Fruit fly (Drosophila melanogaster): ENCODE results near the gene EMC2A.

Gene EMC2A

dm6 chr3R:17020956-17021355 is 25.1 kb upstream of the EMC2A start, which contains the start of gene Adsl (continued):
- TF ChIP-seq cad (GFP tag; optimal IDR thresholded peaks at IDR 0.05) (no peak), Opbp (GFP tag; IDR thresholded peaks at IDR 0.05; ENCODE audit: partially characterized antibody) (no peak), CG1603 (tag; optimal IDR thresholded peaks at IDR 0.05) (peak; percentile 84), CG12299 (tag; optimal IDR thresholded peaks at IDR 0.05) (peak; percentile 45), CG12391 (tag; optimal IDR thresholded peaks at IDR 0.05) (peak; percentile 72), CG17186 (GFP tag; optimal IDR thresholded peaks at IDR 0.05) (peak; percentile 60), CG10147 (GFP tag; optimal IDR thresholded peaks at IDR 0.05) (no peak), grn (GFP tag; optimal IDR thresholded peaks at IDR 0.05) (peak; percentile 43), ap (GFP tag; IDR thresholded peaks at IDR 0.05) (no peak), ro (GFP tag; IDR thresholded peaks at IDR 0.05) (no peak), lilli (GFP tag; optimal IDR thresholded peaks at IDR 0.05) (no peak), Gsc (GFP tag; IDR thresholded peaks at IDR 0.05) (no peak), CG1602 (GFP tag; optimal IDR thresholded peaks at IDR 0.05) (no peak), CG32532 (GFP tag; IDR thresholded peaks at IDR 0.05) (peak; percentile 51; the same call in 1 of the 2 replicates), gcm2 (GFP tag; optimal IDR thresholded peaks at IDR 0.05) (peak; percentile 41), B-H1 (GFP tag; IDR thresholded peaks at IDR 0.05) (no peak; the same call in 2 of the 3 replicates), CG12104 (GFP tag; optimal IDR thresholded peaks at IDR 0.05) (peak; percentile 19), Meics (GFP tag; optimal IDR thresholded peaks at IDR 0.05) (peak; percentile 83), tna (GFP tag; IDR thresholded peaks at IDR 0.05; ENCODE audit: partially characterized antibody) (no peak), CG15479 (GFP tag; optimal IDR thresholded peaks at IDR 0.05) (peak; percentile 5), CG10321 (GFP tag; IDR thresholded peaks at IDR 0.05) (peak; percentile 37; the same call in 1 of the 2 replicates), Hr78 (GFP tag; optimal IDR thresholded peaks at IDR 0.05) (no peak), CG11695 (GFP tag; IDR thresholded peaks at IDR 0.05) (no peak), vfl (GFP tag; optimal IDR thresholded peaks at IDR 0.05) (no peak), Poxn (GFP tag; IDR thresholded peaks at IDR 0.05) (no peak), unpg (GFP tag; optimal IDR thresholded peaks at IDR 0.05) (no peak), row (GFP tag; IDR thresholded peaks at IDR 0.05) (no peak), Sox100B (GFP tag; optimal IDR thresholded peaks at IDR 0.05) (peak; percentile 74), PHDP (tag; optimal IDR thresholded peaks at IDR 0.05) (no peak), NC2α (GFP tag; optimal IDR thresholded peaks at IDR 0.05) (no peak), CG17568 (GFP tag; optimal IDR thresholded peaks at IDR 0.05) (no peak), Neu2 (GFP tag; optimal IDR thresholded peaks at IDR 0.05; ENCODE audit: borderline replicate concordance) (no peak), CG14050 (GFP tag; IDR thresholded peaks at IDR 0.05) (peak; percentile 27; the same call in 1 of the 3 replicates), fd3F (GFP tag; optimal IDR thresholded peaks at IDR 0.05) (no peak), Hmx (GFP tag; optimal IDR thresholded peaks at IDR 0.05) (no peak), Chrac-16 (GFP tag; optimal IDR thresholded peaks at IDR 0.05) (peak; percentile 19), gt (GFP tag; IDR thresholded peaks at IDR 0.05) (no peak), Spps (tag; optimal IDR thresholded peaks at IDR 0.05) (peak; percentile 67), hbn (GFP tag; IDR thresholded peaks at IDR 0.05; ENCODE audit: partially characterized antibody) (0 out of 2 replicates have a peak, but pooled peaks have one; percentile 14), Sry-β (GFP tag; optimal IDR thresholded peaks at IDR 0.05) (no peak), Ets65A (GFP tag) (no peak)

- no peak for TF ChIP-seq CG10267 (tag; optimal IDR thresholded peaks at IDR 0.05)
- TF ChIP-seq prd (optimal IDR thresholded peaks at IDR 0.05): no peak
- no peak for TF ChIP-seq prd (GFP tag; IDR thresholded peaks at IDR 0.05)
- TF ChIP-seq Ets65A (GFP tag): peak; percentile 55
These were observed 23.1 kb upstream of the EMC2A start for dm6 chr3R:17018902-17019527.
